Worm (Caenorhabditis elegans): Measurements from ENCODE around the gene klp-3.

- TF ChIP-seq ama-1 (optimal IDR thresholded peaks at IDR 0.05), result no peak
- TF ChIP-seq rnt-1 (tag; optimal IDR thresholded peaks at IDR 0.05), result peak; percentile 48
- no peak for TF ChIP-seq ceh-88 (GFP tag; IDR thresholded peaks at IDR 0.05)
- TF ChIP-seq xbp-1 (tag; optimal IDR thresholded peaks at IDR 0.05), result peak; percentile 35
- TF ChIP-seq nhr-28 (tag; optimal IDR thresholded peaks at IDR 0.05), result no peak
- no peak for TF ChIP-seq ceh-63 (GFP tag; optimal IDR thresholded peaks at IDR 0.05)
- no peak for TF ChIP-seq pqm-1 (tag; optimal IDR thresholded peaks at IDR 0.05)
- TF ChIP-seq nhr-77 (tag; optimal IDR thresholded peaks at IDR 0.05), result no peak
- TF ChIP-seq unc-86 (tag; optimal IDR thresholded peaks at IDR 0.05), result no peak
- TF ChIP-seq mab-9 (GFP tag; IDR thresholded peaks at IDR 0.05), result no peak
- peak; percentile 65 to 81 for TF ChIP-seq lin-35 (GFP tag; optimal IDR thresholded peaks at IDR 0.05)
- no peak for TF ChIP-seq egl-27 (tag; optimal IDR thresholded peaks at IDR 0.05)
- no peak for TF ChIP-seq fos-1 (tag; optimal IDR thresholded peaks at IDR 0.05)
- TF ChIP-seq fkh-10 (GFP tag; optimal IDR thresholded peaks at IDR 0.05), result no peak
Measured at ce11 chrII:7870632-7871031, 28.5 kb downstream of the klp-3 start.
